Fruit fly (Drosophila melanogaster): Measurements from ENCODE around the gene Eaat1.

Gene Eaat1

DNA sequence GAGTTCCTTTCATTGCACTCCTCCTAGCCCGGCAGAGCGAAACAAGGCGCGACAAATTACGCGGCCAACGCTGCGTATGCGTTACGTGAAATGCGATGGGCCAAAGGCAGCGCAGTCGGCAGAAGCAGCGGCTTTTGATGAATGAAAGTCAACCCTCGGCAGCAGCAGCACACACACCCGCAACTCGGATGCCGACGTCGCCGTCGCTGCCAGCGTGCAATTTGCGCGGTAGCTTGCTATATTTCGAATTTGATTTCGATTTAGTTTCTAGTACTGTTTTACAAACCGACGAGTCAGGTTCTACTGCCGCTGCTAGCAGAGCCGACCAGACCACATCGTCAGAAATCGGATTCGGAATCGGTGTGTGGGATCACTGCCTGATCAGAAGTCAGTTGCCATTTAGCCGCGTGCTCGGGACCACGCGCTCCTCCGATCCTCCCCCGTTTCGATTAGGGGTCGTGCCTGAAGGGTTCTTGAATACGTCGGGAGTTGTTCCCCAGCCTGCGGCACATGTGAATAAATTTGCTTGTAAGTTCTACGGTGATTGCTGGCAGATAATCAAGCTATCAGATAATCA, at the start of gene Eaat1:
Gene Eaat1, plus strand, starts transcription at position 268 of the 577 bp plus-strand sequence.
- peak in 1 of 2 experiments; percentile 3 for TF ChIP-seq Pdp1 (GFP tag; optimal IDR thresholded peaks at IDR 0.05)
- TF ChIP-seq Adf1 (GFP tag; IDR thresholded peaks at IDR 0.05) = peak; percentile 90
- 0 out of 4 replicates have a peak, but pooled peaks have one; percentile 14 for TF ChIP-seq chinmo (GFP tag; IDR thresholded peaks at IDR 0.05; ENCODE audit: partially characterized antibody)
- no peak for TF ChIP-seq CG1647 (GFP tag; optimal IDR thresholded peaks at IDR 0.05)
- TF ChIP-seq Med (GFP tag) = peak; percentile 67
- no peak for TF ChIP-seq CG2116 (GFP tag; optimal IDR thresholded peaks at IDR 0.05)
- TF ChIP-seq CG7372 (GFP tag; IDR thresholded peaks at IDR 0.05) = peak; percentile 66

DNA sequence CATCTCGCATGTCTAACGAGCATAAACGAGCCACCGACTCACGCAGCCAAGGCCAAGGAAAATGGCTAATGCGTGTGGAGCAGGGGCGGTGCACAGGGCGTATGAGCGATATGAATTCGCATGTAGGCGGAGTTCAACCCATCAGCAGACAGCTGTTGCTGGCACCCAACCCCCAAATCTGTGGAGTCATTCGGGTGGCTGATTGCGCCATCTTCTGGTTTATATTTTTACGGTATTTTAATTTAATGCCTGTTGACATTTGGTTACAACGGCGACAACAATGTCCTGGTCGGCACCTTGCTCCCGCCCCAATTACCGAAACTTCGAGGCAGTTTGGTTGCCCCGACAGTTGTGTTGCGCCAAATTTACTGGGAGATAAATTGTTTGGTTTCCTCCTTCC, 12.3 kb upstream of the Eaat1 start:
- TF ChIP-seq Dref (GFP tag; IDR thresholded peaks at IDR 0.05) (0 out of 2 replicates have a peak, but pooled peaks have one; percentile 5), corto (GFP tag; optimal IDR thresholded peaks at IDR 0.05) (no peak), abd-A (tag; optimal IDR thresholded peaks at IDR 0.05) (peak; percentile 56), dysf (GFP tag; IDR thresholded peaks at IDR 0.05) (no peak), CG7372 (GFP tag; IDR thresholded peaks at IDR 0.05) (0 out of 2 replicates have a peak, but pooled peaks have one; percentile 10), scrt (GFP tag; optimal IDR thresholded peaks at IDR 0.05) (peak; percentile 77), Ets65A (GFP tag) (peak; percentile 24), Dek (tag; optimal IDR thresholded peaks at IDR 0.05) (no peak), pzg (GFP tag; optimal IDR thresholded peaks at IDR 0.05) (no peak), CG13894 (tag; optimal IDR thresholded peaks at IDR 0.05) (peak; percentile 9)

DNA sequence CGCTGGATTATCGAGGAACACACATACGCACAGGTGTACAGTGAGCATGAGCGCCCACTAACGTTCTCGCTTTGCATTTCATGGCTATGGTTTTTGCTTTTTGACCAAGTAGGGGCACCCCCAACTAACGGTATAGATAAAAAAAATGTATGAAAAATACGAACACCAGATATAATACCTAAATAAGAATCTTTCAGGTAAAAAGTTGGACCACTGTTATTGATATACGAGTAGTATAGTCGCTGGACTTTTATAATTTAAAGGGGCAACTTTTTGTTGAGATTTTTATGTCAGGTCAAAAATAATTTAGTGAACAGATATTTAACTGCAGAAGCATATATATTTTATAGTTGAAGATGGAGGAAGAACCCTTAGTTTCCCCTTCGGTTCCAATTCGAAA, 5.9 kb upstream of the Eaat1 start, which contains the start of gene CG17005:
Gene CG17005, plus strand, starts transcription at position 301 of the 400 bp plus-strand sequence.
- TF ChIP-seq cwo (GFP tag; optimal IDR thresholded peaks at IDR 0.05) (no peak), abd-A (tag; optimal IDR thresholded peaks at IDR 0.05) (no peak), CG14441 (GFP tag; IDR thresholded peaks at IDR 0.05) (no peak), CG5953 (GFP tag; IDR thresholded peaks at IDR 0.05) (no peak), sens (GFP tag) (peak; percentile 4)

DNA sequence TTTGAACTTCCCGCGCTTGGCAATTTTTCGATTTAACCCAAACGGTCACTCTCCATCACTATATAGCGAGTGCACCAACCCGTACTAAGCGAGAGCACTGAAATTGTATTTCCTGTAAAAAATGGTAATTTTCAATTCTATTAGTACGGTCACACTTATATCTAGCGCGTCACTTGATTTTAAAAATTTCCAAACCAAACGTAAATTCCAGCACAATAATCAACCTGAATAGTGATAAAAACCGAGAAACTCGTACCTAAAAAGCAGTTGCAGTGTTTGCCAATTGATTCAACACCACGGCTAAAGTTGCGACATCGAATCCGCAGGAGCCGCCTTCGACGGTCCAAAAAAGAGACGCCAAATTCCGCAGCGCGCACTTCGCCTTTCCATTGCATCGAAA, 2.7 kb upstream of the Eaat1 start, which contains the start of gene Cks30A:
Gene Cks30A, plus strand, starts transcription at position 136 of the 400 bp plus-strand sequence.
- no peak for TF ChIP-seq zf30C (GFP tag; optimal IDR thresholded peaks at IDR 0.05)
- peak; percentile 67 for TF ChIP-seq sens (GFP tag)
- TF ChIP-seq CG1603 (tag; optimal IDR thresholded peaks at IDR 0.05) = peak; percentile 89
- no peak for TF ChIP-seq salm (tag; optimal IDR thresholded peaks at IDR 0.05)
- TF ChIP-seq ro (GFP tag; IDR thresholded peaks at IDR 0.05) = no peak
- TF ChIP-seq Doc2 (GFP tag; IDR thresholded peaks at IDR 0.05) = no peak
- TF ChIP-seq CG7556 (GFP tag; optimal IDR thresholded peaks at IDR 0.05) = no peak
- TF ChIP-seq CG16779 (GFP tag; IDR thresholded peaks at IDR 0.05) = no peak
- peak; percentile 46; the same call in 1 of the 2 replicates for TF ChIP-seq CG13287 (GFP tag; IDR thresholded peaks at IDR 0.05; ENCODE audit: partially characterized antibody)
- TF ChIP-seq CG1647 (GFP tag; optimal IDR thresholded peaks at IDR 0.05) = no peak
- TF ChIP-seq chn (GFP tag; optimal IDR thresholded peaks at IDR 0.05) = no peak
- peak; percentile 27 for TF ChIP-seq YL-1 (GFP tag; optimal IDR thresholded peaks at IDR 0.05)
- TF ChIP-seq CG17568 (GFP tag; optimal IDR thresholded peaks at IDR 0.05) = no peak
- no peak for TF ChIP-seq CG9727 (GFP tag; optimal IDR thresholded peaks at IDR 0.05)
- TF ChIP-seq tx (GFP tag; optimal IDR thresholded peaks at IDR 0.05) = no peak
- peak; percentile 50 for TF ChIP-seq CG12155 (GFP tag; optimal IDR thresholded peaks at IDR 0.05)
- TF ChIP-seq Dll (GFP tag; IDR thresholded peaks at IDR 0.05; ENCODE audit: partially characterized antibody) = no peak
- peak; percentile 85 for TF ChIP-seq Ets97D (GFP tag; optimal IDR thresholded peaks at IDR 0.05)
- TF ChIP-seq gfzf (GFP tag; optimal IDR thresholded peaks at IDR 0.05) = peak; percentile 99
- TF ChIP-seq CG17612 (GFP tag; IDR thresholded peaks at IDR 0.05) = no peak
- TF ChIP-seq CG31441 (GFP tag; IDR thresholded peaks at IDR 0.05) = no peak
- TF ChIP-seq pros (GFP tag; optimal IDR thresholded peaks at IDR 0.05) = no peak
- TF ChIP-seq pho (GFP tag; optimal IDR thresholded peaks at IDR 0.05) = no peak
- no peak for TF ChIP-seq dimm (GFP tag; IDR thresholded peaks at IDR 0.05)
- no peak for TF ChIP-seq CkIIα-i1 (GFP tag; IDR thresholded peaks at IDR 0.05)
- TF ChIP-seq Hr78 (GFP tag; optimal IDR thresholded peaks at IDR 0.05) = no peak
- TF ChIP-seq Gug (GFP tag; IDR thresholded peaks at IDR 0.05) = no peak
- TF ChIP-seq Med (GFP tag) = no peak

Data from whole organism, embryonic.